Fruit fly (Drosophila melanogaster): ENCODE data around the gene CG1265.

The CG1265 gene

DNA sequence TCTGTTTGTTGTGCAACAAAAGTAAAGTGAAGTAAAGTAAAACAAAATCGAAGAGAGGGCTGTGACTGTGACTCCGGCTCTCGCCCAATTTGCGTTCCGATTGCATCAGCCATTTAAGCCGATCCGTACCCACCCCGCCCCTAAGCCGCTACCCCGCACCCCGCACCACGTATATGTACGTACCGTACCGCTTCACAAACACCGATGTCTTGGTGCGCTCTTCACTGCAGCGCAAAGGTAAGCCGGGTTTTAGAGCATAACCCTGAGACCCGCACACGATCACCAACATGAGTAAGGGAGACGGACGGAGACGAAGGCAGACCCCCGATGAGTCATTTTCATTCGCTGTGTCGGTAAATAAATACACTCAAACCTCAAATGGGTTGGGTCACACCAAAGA, 22.3 kb upstream of the CG1265 start (continued):
- peak; percentile 42; the same call in 1 of the 2 replicates for TF ChIP-seq Xrp1 (GFP tag; IDR thresholded peaks at IDR 0.05)
- TF ChIP-seq CG14965 (GFP tag; optimal IDR thresholded peaks at IDR 0.05; ENCODE audit: borderline replicate concordance), result no peak
- TF ChIP-seq CG18476 (GFP tag; optimal IDR thresholded peaks at IDR 0.05), result no peak
- TF ChIP-seq HLHmδ (GFP tag; optimal IDR thresholded peaks at IDR 0.05), result peak; percentile 53
- TF ChIP-seq al (GFP tag; IDR thresholded peaks at IDR 0.05), result no peak
- peak; percentile 53; the same call in 1 of the 2 replicates for TF ChIP-seq vvl (GFP tag; IDR thresholded peaks at IDR 0.05)
- no peak for TF ChIP-seq CG7963 (GFP tag; IDR thresholded peaks at IDR 0.05; ENCODE audit: partially characterized antibody)
- peak; percentile 71 for TF ChIP-seq kay (GFP tag; optimal IDR thresholded peaks at IDR 0.05)
- TF ChIP-seq CG13287 (GFP tag; IDR thresholded peaks at IDR 0.05; ENCODE audit: partially characterized antibody), result no peak
- TF ChIP-seq zf30C (GFP tag; optimal IDR thresholded peaks at IDR 0.05), result peak; percentile 39
- TF ChIP-seq chm (GFP tag; IDR thresholded peaks at IDR 0.05), result 0 out of 2 replicates have a peak, but pooled peaks have one; percentile 18
- TF ChIP-seq cg (GFP tag; optimal IDR thresholded peaks at IDR 0.05), result peak; percentile 72
- no peak for TF ChIP-seq CG43689 (GFP tag; IDR thresholded peaks at IDR 0.05)
- TF ChIP-seq CG8089 (GFP tag; optimal IDR thresholded peaks at IDR 0.05), result no peak
- TF ChIP-seq Six4 (GFP tag; optimal IDR thresholded peaks at IDR 0.05), result no peak
- TF ChIP-seq CG15479 (GFP tag; optimal IDR thresholded peaks at IDR 0.05), result peak; percentile 64
- TF ChIP-seq pros (GFP tag; optimal IDR thresholded peaks at IDR 0.05), result peak; percentile 94
- TF ChIP-seq NC2β (GFP tag; optimal IDR thresholded peaks at IDR 0.05), result no peak
- TF ChIP-seq da (GFP tag; optimal IDR thresholded peaks at IDR 0.05), result no peak
- TF ChIP-seq Hr78 (GFP tag; optimal IDR thresholded peaks at IDR 0.05), result peak in 1 of 2 experiments; percentile 76
- TF ChIP-seq CG1832 (GFP tag; optimal IDR thresholded peaks at IDR 0.05), result peak; percentile 33
- no peak for TF ChIP-seq Bteb2 (GFP tag; optimal IDR thresholded peaks at IDR 0.05)
- TF ChIP-seq ci (GFP tag; IDR thresholded peaks at IDR 0.05), result peak; percentile 56; the same call in 1 of the 3 replicates
- no peak for TF ChIP-seq CG15073 (GFP tag; optimal IDR thresholded peaks at IDR 0.05)
- no peak for TF ChIP-seq Ravus (GFP tag; IDR thresholded peaks at IDR 0.05)
- TF ChIP-seq Atf6 (GFP tag; IDR thresholded peaks at IDR 0.05), result no peak
- TF ChIP-seq gcm (GFP tag; optimal IDR thresholded peaks at IDR 0.05), result peak; percentile 56
- TF ChIP-seq CG10543 (GFP tag; optimal IDR thresholded peaks at IDR 0.05), result peak; percentile 11

DNA sequence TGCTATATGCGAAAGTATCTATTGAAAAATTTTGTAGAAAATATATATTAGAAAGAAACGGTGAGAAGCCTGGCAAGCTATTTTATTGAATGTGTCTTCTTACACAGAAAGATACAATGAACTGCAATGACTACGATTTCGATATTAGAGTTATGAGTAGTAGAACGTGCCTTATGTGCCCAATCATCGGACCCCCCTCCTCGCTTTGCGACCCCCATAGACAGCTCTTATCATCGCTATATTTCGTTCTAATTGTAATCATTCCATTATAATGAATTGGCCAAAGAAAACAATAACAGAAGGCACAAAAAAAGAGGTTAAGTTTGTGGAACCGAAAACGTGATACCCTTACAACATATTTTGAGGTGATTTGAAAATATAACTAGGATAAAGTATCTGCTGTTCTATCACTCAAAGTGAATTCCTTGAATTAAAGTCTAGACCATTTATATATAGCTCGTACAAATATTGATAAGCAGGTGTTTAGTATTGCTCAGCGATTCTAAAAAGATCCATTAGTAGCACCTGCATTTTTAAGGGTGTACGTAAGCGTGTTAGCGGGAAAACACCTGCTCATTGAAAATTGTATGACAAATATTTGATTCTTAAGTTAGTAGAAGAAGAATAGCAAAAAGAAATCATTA, 21.7 kb upstream of the CG1265 start:
- TF ChIP-seq Myb (GFP tag; optimal IDR thresholded peaks at IDR 0.05) (no peak), CG34224 (GFP tag; IDR thresholded peaks at IDR 0.05; ENCODE audit: partially characterized antibody) (no peak), Gsc (GFP tag; IDR thresholded peaks at IDR 0.05) (no peak), CG13775 (GFP tag; optimal IDR thresholded peaks at IDR 0.05) (no peak), eyg (GFP tag; optimal IDR thresholded peaks at IDR 0.05) (no peak), CG13894 (tag; optimal IDR thresholded peaks at IDR 0.05) (no peak), CG17385 (GFP tag; optimal IDR thresholded peaks at IDR 0.05) (no peak), Ada2b (GFP tag; IDR thresholded peaks at IDR 0.05) (no peak), CG9876 (GFP tag; optimal IDR thresholded peaks at IDR 0.05) (no peak), CG6813 (GFP tag; optimal IDR thresholded peaks at IDR 0.05) (no peak), CG18476 (GFP tag; optimal IDR thresholded peaks at IDR 0.05) (no peak), twi (tag; optimal IDR thresholded peaks at IDR 0.05) (no peak), Meics (GFP tag; optimal IDR thresholded peaks at IDR 0.05) (peak; percentile 28), nerfin-1 (tag; optimal IDR thresholded peaks at IDR 0.05) (no peak), Ssrp (tag; optimal IDR thresholded peaks at IDR 0.05) (peak; percentile 26), grau (tag; optimal IDR thresholded peaks at IDR 0.05) (peak; percentile 30), ranshi (GFP tag; IDR thresholded peaks at IDR 0.05) (no peak), CG6791 (GFP tag; IDR thresholded peaks at IDR 0.05; ENCODE audit: partially characterized antibody) (no peak), Max (GFP tag; optimal IDR thresholded peaks at IDR 0.05) (no peak), lilli (GFP tag; optimal IDR thresholded peaks at IDR 0.05) (peak; percentile 37), sisA (GFP tag; IDR thresholded peaks at IDR 0.05) (no peak), Atf6 (GFP tag; IDR thresholded peaks at IDR 0.05) (no peak), CG2712 (tag; optimal IDR thresholded peaks at IDR 0.05) (peak; percentile 9), CG12769 (tag; optimal IDR thresholded peaks at IDR 0.05) (no peak)
